Fruit fly (Drosophila melanogaster) whole organism, adult: ENCODE data around the gene CG4393.

Experiments used
- CG12768 ChIP-seq: fragments of 200-800 bp; sonication (Bioruptor generic); optimal IDR thresholded peaks from 2 replicates; lab custom pipeline; 2017; ENCODE audit warnings: missing biosample characterization, missing genetic modification characterization, mild to moderate bottlenecking, moderate library complexity, missing genetic modification reagents
- CG33017 ChIP-seq: fragments of 200-800 bp; sonication (Bioruptor generic); optimal IDR thresholded peaks from 2 replicates; lab custom pipeline; 2018; ENCODE audit warnings: missing biosample characterization, mild to moderate bottlenecking, missing genetic modification characterization, moderate library complexity
- CG5204 ChIP-seq: fragments of 200-800 bp; sonication (Bioruptor generic); optimal IDR thresholded peaks from 2 replicates; lab custom pipeline; 2016; ENCODE audit warnings: missing biosample characterization, missing genetic modification characterization
- Clk ChIP-seq: fragments of 200-800 bp; sonication (Bioruptor generic); optimal IDR thresholded peaks from 2 replicates; lab custom pipeline; 2017; ENCODE audit warnings: missing biosample characterization, missing genetic modification characterization
- kay ChIP-seq: fragments of 200-800 bp; sonication (Bioruptor generic); peaks from one replicate; lab custom pipeline; 2016; ENCODE audit warnings: missing biosample characterization, missing genetic modification characterization, borderline replicate concordance
- ovo ChIP-seq: fragments of 200-800 bp; sonication (Bioruptor generic); optimal IDR thresholded peaks from 2 replicates; lab custom pipeline; 2016; ENCODE audit warnings: missing biosample characterization, missing genetic modification characterization
- toe ChIP-seq: fragments of 200-800 bp; sonication (Bioruptor generic); optimal IDR thresholded peaks from 2 replicates; lab custom pipeline; 2016; ENCODE audit warnings: missing biosample characterization, missing genetic modification characterization

DNA sequence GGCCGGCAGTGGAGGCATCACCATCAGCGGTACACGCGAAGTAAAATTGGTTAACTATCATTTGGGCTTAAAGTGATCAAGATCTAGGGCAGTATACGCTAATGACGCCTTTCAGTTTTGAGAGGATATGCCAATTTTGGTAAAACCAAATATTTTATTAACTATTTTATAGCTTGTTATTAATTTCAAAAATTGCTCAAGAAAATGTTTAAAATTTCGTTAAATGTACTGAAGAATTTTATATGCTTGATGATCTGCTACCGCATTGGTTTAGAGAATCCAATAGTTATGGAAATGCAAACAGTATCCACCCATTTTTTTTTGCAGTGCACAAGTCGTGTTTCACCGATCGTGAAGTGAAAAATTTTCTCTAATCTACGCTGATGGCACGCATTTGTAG is 23.3 kb upstream of the CG4393 start:
- TF ChIP-seq CG5204 (GFP tag; lab: Kevin White, UChicago) = no peak
- no peak for TF ChIP-seq CG12768 (GFP tag; lab: Kevin White, UChicago)
- TF ChIP-seq ovo (GFP tag; lab: Kevin White, UChicago) = no peak
- TF ChIP-seq toe (GFP tag; lab: Kevin White, UChicago) = no peak
- TF ChIP-seq Clk (GFP tag; lab: Kevin White, UChicago) = no peak
- TF ChIP-seq kay = no peak
- no peak for TF ChIP-seq CG33017
